Fruit fly (Drosophila melanogaster): ENCODE data around the gene CG7990.

CG7990 gene

dm6 chrX:19153288-19154130 is 48.3 kb downstream of the CG7990 start (continued):
- 0 out of 2 replicates have a peak, but pooled peaks have one; percentile 13 for TF ChIP-seq E2f2 (GFP tag; IDR thresholded peaks at IDR 0.05)
- TF ChIP-seq CG43689 (GFP tag; IDR thresholded peaks at IDR 0.05) = no peak
- TF ChIP-seq CG4820 (GFP tag; optimal IDR thresholded peaks at IDR 0.05) = no peak
- TF ChIP-seq CrebB (tag; optimal IDR thresholded peaks at IDR 0.05) = peak; percentile 18
- TF ChIP-seq Sox100B (GFP tag; optimal IDR thresholded peaks at IDR 0.05) = no peak
- TF ChIP-seq CG11695 (GFP tag; IDR thresholded peaks at IDR 0.05) = no peak; the same call in 2 of the 3 replicates
- peak; percentile 83 to 92 for TF ChIP-seq Trl (optimal IDR thresholded peaks at IDR 0.05)
- TF ChIP-seq Trl (GFP tag; optimal IDR thresholded peaks at IDR 0.05) = no peak
- peak; percentile 13 for TF ChIP-seq shn (GFP tag; optimal IDR thresholded peaks at IDR 0.05)
- TF ChIP-seq CG9932 (GFP tag; IDR thresholded peaks at IDR 0.05) = no peak
- no peak for TF ChIP-seq lmd (GFP tag; IDR thresholded peaks at IDR 0.05)
- peak; percentile 40 for TF ChIP-seq mirr (GFP tag; optimal IDR thresholded peaks at IDR 0.05)
- TF ChIP-seq CG18011 (GFP tag; optimal IDR thresholded peaks at IDR 0.05) = peak; percentile 22
- no peak for TF ChIP-seq Dad (GFP tag; optimal IDR thresholded peaks at IDR 0.05)
- TF ChIP-seq CG6813 (GFP tag; optimal IDR thresholded peaks at IDR 0.05) = peak; percentile 28
- TF ChIP-seq CG1832 (GFP tag; optimal IDR thresholded peaks at IDR 0.05) = peak; percentile 38
- peak; percentile 61 for TF ChIP-seq CG34376 (GFP tag; optimal IDR thresholded peaks at IDR 0.05)
- peak; percentile 81 for TF ChIP-seq kni (GFP tag; optimal IDR thresholded peaks at IDR 0.05)
- peak; percentile 54 for TF ChIP-seq lab (GFP tag; optimal IDR thresholded peaks at IDR 0.05)
- TF ChIP-seq CG6254 (GFP tag; optimal IDR thresholded peaks at IDR 0.05) = no peak
- TF ChIP-seq Bgb (GFP tag; IDR thresholded peaks at IDR 0.05; ENCODE audit: partially characterized antibody) = peak; percentile 51; the same call in 1 of the 2 replicates
- TF ChIP-seq sug (tag; optimal IDR thresholded peaks at IDR 0.05) = peak; percentile 87
- peak in 1 of 2 experiments; percentile 63 for TF ChIP-seq Hr78 (GFP tag; optimal IDR thresholded peaks at IDR 0.05)
- no peak for TF ChIP-seq CG7963 (GFP tag; IDR thresholded peaks at IDR 0.05; ENCODE audit: partially characterized antibody)
- TF ChIP-seq pros (GFP tag; optimal IDR thresholded peaks at IDR 0.05) = peak; percentile 93
- peak; percentile 63 for TF ChIP-seq cg (GFP tag; optimal IDR thresholded peaks at IDR 0.05)
- peak; percentile 28; the same call in 1 of the 3 replicates for TF ChIP-seq HLH4C (GFP tag; IDR thresholded peaks at IDR 0.05; ENCODE audit: partially characterized antibody)
- peak; percentile 14 for TF ChIP-seq CG6765 (GFP tag; optimal IDR thresholded peaks at IDR 0.05)
- TF ChIP-seq Jarid2 (GFP tag; optimal IDR thresholded peaks at IDR 0.05) = peak; percentile 99
- TF ChIP-seq cwo (GFP tag; optimal IDR thresholded peaks at IDR 0.05) = peak; percentile 91
- TF ChIP-seq dpn (GFP tag; optimal IDR thresholded peaks at IDR 0.05) = no peak
- 0 out of 2 replicates have a peak, but pooled peaks have one; percentile 19 for TF ChIP-seq vvl (GFP tag; IDR thresholded peaks at IDR 0.05)
- TF ChIP-seq CG30020 (tag; optimal IDR thresholded peaks at IDR 0.05) = no peak
- peak; percentile 80 for TF ChIP-seq sens (GFP tag)
- no peak for TF ChIP-seq odd (GFP tag; optimal IDR thresholded peaks at IDR 0.05)
- TF ChIP-seq CG10543 (GFP tag; optimal IDR thresholded peaks at IDR 0.05) = peak; percentile 87
- TF ChIP-seq CG3847 (GFP tag; IDR thresholded peaks at IDR 0.05) = no peak
- TF ChIP-seq CG6854 (GFP tag; optimal IDR thresholded peaks at IDR 0.05) = peak; percentile 33
- no peak for TF ChIP-seq CG8281 (tag; optimal IDR thresholded peaks at IDR 0.05)
- TF ChIP-seq CG10321 (GFP tag; IDR thresholded peaks at IDR 0.05) = 0 out of 2 replicates have a peak, but pooled peaks have one; percentile 36
- TF ChIP-seq Spps (tag; optimal IDR thresholded peaks at IDR 0.05) = no peak
- TF ChIP-seq Stat92E (GFP tag; optimal IDR thresholded peaks at IDR 0.05) = peak in 1 of 3 experiments; percentile 22
- no peak for TF ChIP-seq chif (GFP tag; optimal IDR thresholded peaks at IDR 0.05)
- 0 out of 3 replicates have a peak, but pooled peaks have one; percentile 17 for TF ChIP-seq CG6791 (GFP tag; IDR thresholded peaks at IDR 0.05; ENCODE audit: partially characterized antibody)
- peak; percentile 31 for TF ChIP-seq nom (GFP tag; optimal IDR thresholded peaks at IDR 0.05)
- TF ChIP-seq Drgx (GFP tag; IDR thresholded peaks at IDR 0.05) = peak; percentile 28; the same call in 1 of the 2 replicates
- TF ChIP-seq D19A (tag; optimal IDR thresholded peaks at IDR 0.05) = no peak

Measured in whole organism, embryonic.